Fruit fly (Drosophila melanogaster): Measurements from ENCODE around the gene Rhp.

The Rhp gene

dm6 chrX:15811666-15812614 lies 23.2 kb downstream of the Rhp start:
- TF ChIP-seq CG34367 (tag; optimal IDR thresholded peaks at IDR 0.05) (no peak), CG17806 (tag; optimal IDR thresholded peaks at IDR 0.05) (no peak), rn (GFP tag; IDR thresholded peaks at IDR 0.05) (no peak), CG13204 (GFP tag; optimal IDR thresholded peaks at IDR 0.05) (no peak), EcR (GFP tag; optimal IDR thresholded peaks at IDR 0.05) (peak; percentile 31), CG9948 (tag; optimal IDR thresholded peaks at IDR 0.05) (no peak), D1 (tag; optimal IDR thresholded peaks at IDR 0.05) (no peak), CG12605 (GFP tag; IDR thresholded peaks at IDR 0.05) (peak; percentile 67), Ets98B (GFP tag; IDR thresholded peaks at IDR 0.05) (peak; percentile 84), CG14655 (GFP tag; optimal IDR thresholded peaks at IDR 0.05) (no peak), CG32121 (GFP tag; IDR thresholded peaks at IDR 0.05) (peak; percentile 73; the same call in 1 of the 2 replicates), CG8301 (tag; optimal IDR thresholded peaks at IDR 0.05) (no peak), CG15710 (tag; optimal IDR thresholded peaks at IDR 0.05) (no peak), CG10348 (GFP tag; IDR thresholded peaks at IDR 0.05) (no peak), CG8159 (tag; optimal IDR thresholded peaks at IDR 0.05) (no peak), gl (tag; optimal IDR thresholded peaks at IDR 0.05) (no peak), CG4496 (GFP tag; IDR thresholded peaks at IDR 0.05) (peak; percentile 71), Pif1B (GFP tag; optimal IDR thresholded peaks at IDR 0.05) (peak; percentile 47), fd96Ca (GFP tag; IDR thresholded peaks at IDR 0.05) (peak; percentile 68), Snoo (tag; optimal IDR thresholded peaks at IDR 0.05) (no peak), Pif1A (GFP tag; optimal IDR thresholded peaks at IDR 0.05) (no peak)

- TF ChIP-seq rn (GFP tag; IDR thresholded peaks at IDR 0.05) (no peak), CG14655 (GFP tag; optimal IDR thresholded peaks at IDR 0.05) (peak; percentile 1), CG17806 (tag; optimal IDR thresholded peaks at IDR 0.05) (no peak), CG4496 (GFP tag; IDR thresholded peaks at IDR 0.05) (peak; percentile 22; the same call in 1 of the 3 replicates), EcR (GFP tag; optimal IDR thresholded peaks at IDR 0.05) (no peak)
Measured at dm6 chrX:15812615-15812995, 23.9 kb downstream of the Rhp start.

DNA sequence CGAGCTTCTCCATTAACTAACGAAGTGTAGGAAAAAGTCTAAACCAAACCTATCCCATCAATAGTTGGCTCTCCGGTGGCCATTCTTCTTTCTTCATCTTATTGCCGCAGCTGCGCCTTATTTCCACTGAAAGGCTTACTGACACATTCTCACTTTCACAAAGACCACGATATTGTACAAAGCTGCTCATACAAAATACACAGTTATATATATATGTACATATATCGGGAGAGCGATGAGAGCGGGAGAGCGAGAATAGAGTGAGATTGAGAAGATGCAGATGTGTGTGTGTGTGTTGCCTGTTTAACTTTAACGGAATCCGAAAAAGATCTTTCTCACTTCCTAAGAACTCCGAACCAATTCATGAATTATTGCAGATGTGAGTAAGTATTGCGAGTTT lies 24.5 kb downstream of the Rhp start:
- TF ChIP-seq EcR (GFP tag; optimal IDR thresholded peaks at IDR 0.05) (no peak), CG13204 (GFP tag; optimal IDR thresholded peaks at IDR 0.05) (no peak), CG17806 (tag; optimal IDR thresholded peaks at IDR 0.05) (no peak), CG32121 (GFP tag; IDR thresholded peaks at IDR 0.05) (no peak), CG12605 (GFP tag; IDR thresholded peaks at IDR 0.05) (no peak), gl (tag; optimal IDR thresholded peaks at IDR 0.05) (no peak), CG8301 (tag; optimal IDR thresholded peaks at IDR 0.05) (no peak), rn (GFP tag; IDR thresholded peaks at IDR 0.05) (no peak), D1 (tag; optimal IDR thresholded peaks at IDR 0.05) (no peak), CG10348 (GFP tag; IDR thresholded peaks at IDR 0.05) (no peak), CG15710 (tag; optimal IDR thresholded peaks at IDR 0.05) (no peak), Ets98B (GFP tag; IDR thresholded peaks at IDR 0.05) (no peak), CG4496 (GFP tag; IDR thresholded peaks at IDR 0.05) (no peak), Pif1B (GFP tag; optimal IDR thresholded peaks at IDR 0.05) (no peak), fd96Ca (GFP tag; IDR thresholded peaks at IDR 0.05) (no peak)

DNA sequence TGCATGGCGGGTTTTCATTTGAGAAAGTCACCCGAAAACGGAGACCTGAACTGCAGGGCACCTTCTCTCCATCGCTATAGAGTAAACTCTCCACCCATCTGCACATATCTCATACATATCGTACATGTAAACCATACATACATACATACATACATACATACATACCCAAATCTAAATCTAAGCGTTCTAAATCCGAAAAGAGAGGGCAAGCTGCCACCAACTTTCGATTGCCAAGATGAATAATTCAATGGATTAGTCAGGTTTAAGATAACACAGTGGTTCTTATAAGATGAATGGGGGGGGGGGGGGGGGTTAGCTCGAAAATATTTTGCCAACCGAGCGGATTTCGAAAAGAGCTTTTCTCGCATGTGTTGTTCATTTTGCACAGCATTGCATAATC lies 25.8 kb downstream of the Rhp start:
- TF ChIP-seq fd96Ca (GFP tag; IDR thresholded peaks at IDR 0.05) (no peak), CG14655 (GFP tag; optimal IDR thresholded peaks at IDR 0.05) (no peak), CG15710 (tag; optimal IDR thresholded peaks at IDR 0.05) (no peak), CG17806 (tag; optimal IDR thresholded peaks at IDR 0.05) (no peak), Pif1A (GFP tag; optimal IDR thresholded peaks at IDR 0.05) (no peak), CG10348 (GFP tag; IDR thresholded peaks at IDR 0.05) (no peak), CG34367 (tag; optimal IDR thresholded peaks at IDR 0.05) (no peak), CG9948 (tag; optimal IDR thresholded peaks at IDR 0.05) (no peak)

DNA sequence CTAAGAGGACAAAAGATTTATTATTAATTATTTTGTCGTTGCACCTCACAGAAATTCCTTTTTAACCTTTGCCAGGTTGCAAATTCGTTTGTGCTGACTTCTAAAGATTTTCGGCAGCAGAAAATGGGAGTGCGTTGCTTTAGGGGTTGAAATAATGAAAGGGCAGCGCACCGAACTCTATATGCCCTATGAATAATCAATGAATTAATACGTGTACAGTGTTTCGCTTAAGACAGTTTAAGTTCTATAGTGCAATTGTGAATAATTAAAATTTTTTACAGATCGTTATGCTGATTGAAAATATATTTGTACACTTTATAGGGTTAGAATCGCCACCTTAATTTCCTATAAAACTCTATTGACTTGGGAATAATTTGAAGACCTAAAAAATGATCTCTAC lies 27.4 kb downstream of the Rhp start:
- TF ChIP-seq CG8301 (tag; optimal IDR thresholded peaks at IDR 0.05) = no peak
- no peak for TF ChIP-seq CG9948 (tag; optimal IDR thresholded peaks at IDR 0.05)

dm6 chrX:15816905-15817304 lies 28.2 kb downstream of the Rhp start:
- TF ChIP-seq Ets98B (GFP tag; IDR thresholded peaks at IDR 0.05) = no peak

DNA sequence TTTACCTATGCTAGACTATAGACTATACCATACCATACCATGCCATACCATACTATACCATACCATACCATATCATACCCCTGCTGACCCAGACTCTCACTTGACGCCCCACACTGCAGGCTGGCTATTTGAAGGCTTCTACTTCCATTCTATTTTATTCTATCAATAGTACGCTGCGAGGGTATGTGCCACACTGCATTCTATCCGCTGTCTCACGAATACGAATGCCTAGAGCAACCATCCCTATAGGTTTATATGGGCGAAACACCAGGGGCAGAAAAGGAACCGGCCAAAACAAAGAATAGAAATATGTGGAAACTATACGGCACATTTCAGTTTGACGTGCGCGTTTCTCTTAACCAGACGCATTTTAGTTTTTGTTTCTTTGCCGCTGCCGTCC lies 29.1 kb downstream of the Rhp start:
- TF ChIP-seq CG8301 (tag; optimal IDR thresholded peaks at IDR 0.05) (no peak), CG12605 (GFP tag; IDR thresholded peaks at IDR 0.05) (no peak), Snoo (tag; optimal IDR thresholded peaks at IDR 0.05) (no peak), Pif1B (GFP tag; optimal IDR thresholded peaks at IDR 0.05) (no peak), CG15710 (tag; optimal IDR thresholded peaks at IDR 0.05) (no peak), D1 (tag; optimal IDR thresholded peaks at IDR 0.05) (no peak)
